Worm (Caenorhabditis elegans) whole organism, L3 larva: ENCODE measurements around the gene rab-33.
A peak's percentile ranks its signal among the peaks of the same experiment; 100 is the strongest.

Experiments used
- R02D3.7 ChIP-seq: fragments of 150-350 bp; optimal IDR thresholded peaks from 2 replicates; lab custom pipeline; 2014; ENCODE audit warnings: missing biosample characterization, missing genetic modification characterization
- ama-1 ChIP-seq: fragments of 150-350 bp; optimal IDR thresholded peaks from 2 replicates; lab custom pipeline; 2018
- egl-27 ChIP-seq: sonication (generic microtip); optimal IDR thresholded peaks from 4 replicates; lab custom pipeline; 2017; ENCODE audit warnings: missing biosample characterization, missing genetic modification reagents, missing genetic modification characterization
- elt-3 ChIP-seq, 3 experiments: fragments of 150-350 bp in 1 of 3; sonication (generic microtip) in 2 of 3; optimal IDR thresholded peaks; 2 replicates in 2 of 3; 4 replicates in 1 of 3; lab custom pipeline; 2014 to 2017; ENCODE audit warnings: missing biosample characterization in 3 of 3, missing genetic modification characterization in 3 of 3
- fos-1 ChIP-seq: fragments of 150-350 bp; optimal IDR thresholded peaks from 2 replicates; lab custom pipeline; 2014; ENCODE audit warnings: missing biosample characterization, missing genetic modification characterization
- lin-15B ChIP-seq: fragments of 150-350 bp; optimal IDR thresholded peaks from 2 replicates; lab custom pipeline; 2014; ENCODE audit warnings: missing biosample characterization, missing genetic modification characterization
- mdl-1 ChIP-seq: fragments of 150-350 bp; optimal IDR thresholded peaks from 2 replicates; lab custom pipeline; 2014; ENCODE audit warnings: missing biosample characterization, missing genetic modification characterization
- nhr-237 ChIP-seq: fragments of 150-350 bp; optimal IDR thresholded peaks from 2 replicates; lab custom pipeline; 2014; ENCODE audit warnings: missing biosample characterization, missing genetic modification characterization
- nhr-76 ChIP-seq: fragments of 150-350 bp; sonication (generic microtip); optimal IDR thresholded peaks from 5 replicates; lab custom pipeline; 2014; ENCODE audit warnings: missing biosample characterization, missing genetic modification characterization
- skn-1 ChIP-seq: fragments of 150-350 bp; optimal IDR thresholded peaks from 2 replicates; lab custom pipeline; 2014; ENCODE audit warnings: missing biosample characterization, missing genetic modification characterization
- unc-39 ChIP-seq: sonication (generic microtip); optimal IDR thresholded peaks from 4 replicates; lab custom pipeline; 2017; ENCODE audit warnings: missing biosample characterization, missing genetic modification characterization
- zag-1 ChIP-seq: fragments of 150-350 bp; optimal IDR thresholded peaks from 2 replicates; lab custom pipeline; 2014; ENCODE audit warnings: missing biosample characterization, missing genetic modification characterization

- TF ChIP-seq mdl-1 (tag; lab: Kevin White, UChicago) (no peak), egl-27 (tag; lab: Kevin White, UChicago) (no peak), nhr-237 (tag; lab: Kevin White, UChicago) (no peak), elt-3 (tag; optimal IDR thresholded peaks at IDR 0.05; lab: Kevin White, UChicago) (no peak), fos-1 (tag; lab: Kevin White, UChicago) (no peak), R02D3.7 (tag; lab: Kevin White, UChicago) (no peak), lin-15B (tag; lab: Kevin White, UChicago) (no peak), unc-39 (no peak), nhr-76 (tag; lab: Kevin White, UChicago) (no peak), zag-1 (tag; lab: Kevin White, UChicago) (no peak), ama-1 (lab: Kevin White, UChicago) (peak; percentile 36), skn-1 (tag; lab: Kevin White, UChicago) (peak; percentile 44)
These were observed 40.0 kb downstream of the rab-33 start for ce11 chrIII:10463653-10464052.
